Worm (Caenorhabditis elegans): ENCODE data around the gene sma-3.

DNA sequence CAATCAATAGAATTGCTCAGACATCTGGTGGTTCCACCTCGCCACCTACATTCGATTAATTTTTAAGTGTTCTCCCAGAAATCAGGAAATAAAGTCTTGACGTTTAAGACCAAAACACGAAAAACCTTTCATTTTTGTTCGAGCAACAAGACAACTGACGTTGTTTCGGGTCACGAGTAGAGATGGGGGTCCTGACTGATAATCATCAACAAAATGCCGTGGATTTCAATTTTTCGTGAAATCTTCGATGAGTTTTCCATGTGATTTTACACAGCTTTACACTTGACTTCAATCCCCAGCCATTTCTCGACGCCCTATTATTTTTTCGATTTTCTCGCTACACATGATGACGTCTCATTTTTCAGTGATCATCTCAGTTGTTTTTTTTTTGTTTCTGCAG is 7.3 kb upstream of the sma-3 start:
- TF ChIP-seq him-1 (tag; optimal IDR thresholded peaks at IDR 0.05) (no peak), dao-5 (tag; optimal IDR thresholded peaks at IDR 0.05) (no peak), W03F9.2 (tag; optimal IDR thresholded peaks at IDR 0.05) (no peak)
